Fruit fly (Drosophila melanogaster) whole organism, prepupa: ENCODE results near the gene RhoGEF64C.

Experiments
- CG10631 ChIP-seq: fragments of 200-800 bp; sonication (Bioruptor generic); optimal IDR thresholded peaks from 2 replicates; lab custom pipeline; 2016; ENCODE audit warnings: missing biosample characterization, missing genetic modification characterization
- CG10669 ChIP-seq: fragments of 200-800 bp; sonication (Bioruptor generic); optimal IDR thresholded peaks from 3 replicates; lab custom pipeline; 2018; ENCODE audit warnings: missing biosample characterization, mild to moderate bottlenecking, missing genetic modification characterization, moderate library complexity
- CG11294 ChIP-seq: fragments of 200-800 bp; sonication (Bioruptor generic); IDR thresholded peaks from 2 replicates; pipeline ENCODE4 v1.3.6; 2022; ENCODE audit warnings: missing biosample characterization, missing genetic modification characterization
- CG11762 ChIP-seq: fragments of 200-800 bp; sonication (Bioruptor generic); optimal IDR thresholded peaks from 3 replicates; lab custom pipeline; 2016; ENCODE audit warnings: missing biosample characterization, missing genetic modification characterization; ENCODE audit not compliant: insufficient read depth
- CG11902 ChIP-seq: fragments of 200-800 bp; sonication (Bioruptor generic); optimal IDR thresholded peaks from 3 replicates; lab custom pipeline; 2016; ENCODE audit warnings: missing biosample characterization, missing genetic modification characterization
- CG15336 ChIP-seq: fragments of 200-800 bp; sonication (Bioruptor generic); IDR thresholded peaks from 2 replicates; pipeline ENCODE4 v1.3.6; 2022; ENCODE audit warnings: missing biosample characterization, missing genetic modification characterization
- CG16779 ChIP-seq: fragments of 200-800 bp; sonication (Bioruptor generic); optimal IDR thresholded peaks from 3 replicates; lab custom pipeline; 2017; ENCODE audit warnings: missing biosample characterization, mild to moderate bottlenecking, missing genetic modification characterization
- CG3032 ChIP-seq: fragments of 200-800 bp; optimal IDR thresholded peaks from 2 replicates; lab custom pipeline; 2019; ENCODE audit warnings: missing biosample characterization, mild to moderate bottlenecking, missing genetic modification characterization, moderate library complexity
- CG31627 ChIP-seq: fragments of 200-800 bp; sonication (Bioruptor generic); optimal IDR thresholded peaks from 3 replicates; lab custom pipeline; 2016; ENCODE audit warnings: missing biosample characterization, missing genetic modification characterization
- CG32006 ChIP-seq: fragments of 200-800 bp; sonication (Bioruptor generic); optimal IDR thresholded peaks from 3 replicates; lab custom pipeline; 2017; ENCODE audit warnings: missing biosample characterization, mild to moderate bottlenecking, missing genetic modification characterization
- CG34406 ChIP-seq: fragments of 200-800 bp; sonication (Bioruptor generic); optimal IDR thresholded peaks from 3 replicates; lab custom pipeline; 2016; ENCODE audit warnings: missing biosample characterization, missing genetic modification characterization
- CG3919 ChIP-seq: fragments of 200-800 bp; sonication (Bioruptor generic); optimal IDR thresholded peaks from 3 replicates; lab custom pipeline; 2016; ENCODE audit warnings: missing biosample characterization, missing genetic modification characterization
- CG4318 ChIP-seq: fragments of 200-800 bp; sonication (Bioruptor generic); optimal IDR thresholded peaks from 3 replicates; lab custom pipeline; 2017; ENCODE audit warnings: missing biosample characterization, mild to moderate bottlenecking, missing genetic modification characterization
- CG6276 ChIP-seq: fragments of 200-800 bp; sonication (Bioruptor generic); optimal IDR thresholded peaks from 2 replicates; lab custom pipeline; 2017; ENCODE audit warnings: missing biosample characterization, mild to moderate bottlenecking, missing genetic modification characterization
- CG6792 ChIP-seq: fragments of 200-800 bp; sonication (Bioruptor generic); optimal IDR thresholded peaks from 3 replicates; lab custom pipeline; 2016; ENCODE audit warnings: missing biosample characterization, missing genetic modification characterization
- CG6854 ChIP-seq: fragments of 200-800 bp; sonication (Bioruptor generic); optimal IDR thresholded peaks from 2 replicates; lab custom pipeline; 2017; ENCODE audit warnings: missing biosample characterization, mild to moderate bottlenecking, missing genetic modification characterization
- CG7368 ChIP-seq: fragments of 200-800 bp; sonication (Bioruptor generic); optimal IDR thresholded peaks from 3 replicates; lab custom pipeline; 2016; ENCODE audit warnings: missing biosample characterization, missing genetic modification characterization
- CG8119 ChIP-seq: fragments of 200-800 bp; sonication (Bioruptor generic); IDR thresholded peaks from 3 replicates; pipeline ENCODE4 v1.3.6; 2022; ENCODE audit warnings: missing biosample characterization, missing genetic modification characterization
- CG8632 ChIP-seq: fragments of 200-800 bp; sonication (Bioruptor generic); optimal IDR thresholded peaks from 3 replicates; lab custom pipeline; 2016; ENCODE audit warnings: missing biosample characterization, missing genetic modification characterization
- Ets96B ChIP-seq: fragments of 200-800 bp; optimal IDR thresholded peaks from 2 replicates; lab custom pipeline; 2019; ENCODE audit warnings: missing biosample characterization, mild to moderate bottlenecking, missing genetic modification characterization, moderate library complexity
- Gug ChIP-seq: fragments of 200-800 bp; sonication (Bioruptor generic); IDR thresholded peaks from 2 replicates; pipeline ENCODE4 v1.3.6; 2022; ENCODE audit warnings: missing biosample characterization, missing genetic modification characterization
- Hr38 ChIP-seq: sonication (Bioruptor generic); optimal IDR thresholded peaks from 2 replicates; lab custom pipeline; 2016; ENCODE audit warnings: missing biosample characterization, missing genetic modification characterization
- Hr39 ChIP-seq: fragments of 200-800 bp; sonication (Bioruptor generic); optimal IDR thresholded peaks from 2 replicates; lab custom pipeline; 2016; ENCODE audit warnings: missing biosample characterization, missing genetic modification characterization
- Hr4 ChIP-seq: fragments of 200-800 bp; sonication (Bioruptor generic); optimal IDR thresholded peaks from 3 replicates; lab custom pipeline; 2016; ENCODE audit warnings: missing biosample characterization, missing genetic modification characterization
- Lpt ChIP-seq: fragments of 200-800 bp; sonication (Bioruptor generic); optimal IDR thresholded peaks from 3 replicates; lab custom pipeline; 2016; ENCODE audit warnings: missing biosample characterization, missing genetic modification characterization
- Sox102F ChIP-seq: fragments of 200-800 bp; sonication (Bioruptor generic); optimal IDR thresholded peaks from 2 replicates; lab custom pipeline; 2016; ENCODE audit warnings: missing biosample characterization, mild to moderate bottlenecking, missing genetic modification characterization
- Sox14 ChIP-seq: fragments of 200-800 bp; sonication (Bioruptor generic); optimal IDR thresholded peaks from 3 replicates; lab custom pipeline; 2016; ENCODE audit warnings: missing biosample characterization, missing genetic modification characterization
- Sox15 ChIP-seq: fragments of 200-800 bp; sonication (Bioruptor generic); optimal IDR thresholded peaks from 3 replicates; lab custom pipeline; 2016; ENCODE audit warnings: missing biosample characterization, missing genetic modification characterization
- achi ChIP-seq: fragments of 200-800 bp; sonication (Bioruptor generic); optimal IDR thresholded peaks from 3 replicates; lab custom pipeline; 2016; ENCODE audit warnings: missing biosample characterization, missing genetic modification characterization
- acj6 ChIP-seq: fragments of 200-800 bp; sonication (Bioruptor generic); optimal IDR thresholded peaks from 3 replicates; lab custom pipeline; 2016; ENCODE audit warnings: missing biosample characterization, missing genetic modification characterization
- cyc ChIP-seq: fragments of 200-800 bp; sonication (Bioruptor generic); optimal IDR thresholded peaks from 3 replicates; lab custom pipeline; 2016; ENCODE audit warnings: missing biosample characterization, missing genetic modification characterization
- dac ChIP-seq: fragments of 200-800 bp; sonication (Bioruptor generic); optimal IDR thresholded peaks from 2 replicates; lab custom pipeline; 2017; ENCODE audit warnings: missing biosample characterization, mild to moderate bottlenecking, missing genetic modification characterization
- dsx ChIP-seq: fragments of 200-800 bp; optimal IDR thresholded peaks from 3 replicates; lab custom pipeline; 2019; ENCODE audit warnings: missing biosample characterization, mild to moderate bottlenecking, missing genetic modification characterization, moderate library complexity; ENCODE audit not compliant: poor library complexity, severe bottlenecking
- eg ChIP-seq: fragments of 200-800 bp; sonication (Bioruptor generic); IDR thresholded peaks from 3 replicates; pipeline ENCODE4 v1.3.6; 2022; ENCODE audit warnings: missing biosample characterization, missing genetic modification characterization
- esn ChIP-seq: fragments of 200-800 bp; sonication (Bioruptor generic); optimal IDR thresholded peaks from 2 replicates; lab custom pipeline; 2016; ENCODE audit warnings: missing biosample characterization, mild to moderate bottlenecking, missing genetic modification characterization, moderate library complexity
- fd59A ChIP-seq: fragments of 200-800 bp; sonication (Bioruptor generic); optimal IDR thresholded peaks from 2 replicates; lab custom pipeline; 2017; ENCODE audit warnings: missing biosample characterization, mild to moderate bottlenecking, missing genetic modification characterization, missing genetic modification reagents
- fd85E ChIP-seq: fragments of 200-800 bp; sonication (Bioruptor generic); optimal IDR thresholded peaks from 3 replicates; lab custom pipeline; 2016; ENCODE audit warnings: missing biosample characterization, missing genetic modification characterization
- net ChIP-seq: fragments of 200-800 bp; sonication (Bioruptor generic); optimal IDR thresholded peaks from 3 replicates; lab custom pipeline; 2016; ENCODE audit warnings: missing biosample characterization, missing genetic modification characterization
- pdm3 ChIP-seq: fragments of 200-800 bp; sonication (Bioruptor generic); optimal IDR thresholded peaks from 3 replicates; lab custom pipeline; 2016; ENCODE audit warnings: missing biosample characterization, missing genetic modification characterization
- salr ChIP-seq, 2 experiments: fragments of 200-800 bp; sonication (Bioruptor generic); optimal IDR thresholded peaks; 3 replicates each; lab custom pipeline; 2016 to 2018; ENCODE audit warnings: missing biosample characterization in 2 of 2, missing genetic modification characterization in 2 of 2, mild to moderate bottlenecking in 1 of 2
- spab ChIP-seq: fragments of 200-800 bp; sonication (Bioruptor generic); optimal IDR thresholded peaks from 2 replicates; lab custom pipeline; 2017; ENCODE audit warnings: missing biosample characterization, mild to moderate bottlenecking, missing genetic modification characterization, missing genetic modification reagents
- svp ChIP-seq: fragments of 200-800 bp; sonication (Bioruptor generic); peaks from one replicate; lab custom pipeline; 2016; ENCODE audit warnings: missing biosample characterization, missing genetic modification characterization
- topi ChIP-seq: fragments of 200-800 bp; sonication (Bioruptor generic); optimal IDR thresholded peaks from 3 replicates; lab custom pipeline; 2016; ENCODE audit warnings: missing biosample characterization, missing genetic modification characterization
- vri ChIP-seq: fragments of 200-800 bp; sonication (Bioruptor generic); optimal IDR thresholded peaks from 3 replicates; lab custom pipeline; 2016; ENCODE audit warnings: missing biosample characterization, mild to moderate bottlenecking, missing genetic modification characterization

RhoGEF64C gene

DNA sequence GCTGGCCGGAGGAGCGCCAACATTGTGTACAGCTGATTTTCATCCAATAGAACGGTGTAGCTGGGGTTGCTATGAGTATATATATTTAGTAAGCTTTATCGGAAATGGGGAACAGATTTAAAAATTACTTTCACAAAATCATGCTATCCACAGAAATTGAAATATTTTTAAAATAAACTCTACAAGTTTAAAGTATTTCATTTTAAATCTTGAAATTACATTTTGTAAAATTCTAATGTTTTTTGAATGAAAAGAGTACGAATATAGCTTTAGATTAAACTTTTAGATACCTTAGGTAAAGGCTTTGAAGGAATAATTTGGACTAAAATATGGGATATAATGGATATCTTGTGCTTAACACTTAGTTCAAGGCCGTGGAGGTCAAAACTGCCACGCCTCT is 114.7 kb downstream of the RhoGEF64C start, which contains the start of gene CG18808:
Gene CG18808 (minus strand): TSS at position 101 of the 400 bp plus-strand sequence.
- no peak for TF ChIP-seq acj6 (GFP tag; lab: Kevin White, UChicago)
- no peak for TF ChIP-seq eg (GFP tag; lab: Robert Waterston, UW)
- TF ChIP-seq svp (GFP tag; lab: Kevin White, UChicago) = no peak
- TF ChIP-seq Sox14 = no peak
- TF ChIP-seq CG10631 = no peak
- TF ChIP-seq Hr39 (GFP tag; lab: Kevin White, UChicago) = no peak
- no peak for TF ChIP-seq pdm3 (GFP tag; lab: Kevin White, UChicago)
- TF ChIP-seq CG3032 (tag; lab: Kevin White, UChicago) = no peak
- TF ChIP-seq fd59A (GFP tag; lab: Kevin White, UChicago) = no peak
- TF ChIP-seq Ets96B (tag; lab: Kevin White, UChicago) = no peak
- TF ChIP-seq, all 60 proteins: peak for 0

- TF ChIP-seq Hr38 (GFP tag; lab: Kevin White, UChicago) (no peak), eg (GFP tag; lab: Robert Waterston, UW) (no peak)
- TF ChIP-seq, all 60 proteins: peak for 0
Measured at dm6 chr3L:4814184-4814583, 121.6 kb downstream of the RhoGEF64C start.

DNA sequence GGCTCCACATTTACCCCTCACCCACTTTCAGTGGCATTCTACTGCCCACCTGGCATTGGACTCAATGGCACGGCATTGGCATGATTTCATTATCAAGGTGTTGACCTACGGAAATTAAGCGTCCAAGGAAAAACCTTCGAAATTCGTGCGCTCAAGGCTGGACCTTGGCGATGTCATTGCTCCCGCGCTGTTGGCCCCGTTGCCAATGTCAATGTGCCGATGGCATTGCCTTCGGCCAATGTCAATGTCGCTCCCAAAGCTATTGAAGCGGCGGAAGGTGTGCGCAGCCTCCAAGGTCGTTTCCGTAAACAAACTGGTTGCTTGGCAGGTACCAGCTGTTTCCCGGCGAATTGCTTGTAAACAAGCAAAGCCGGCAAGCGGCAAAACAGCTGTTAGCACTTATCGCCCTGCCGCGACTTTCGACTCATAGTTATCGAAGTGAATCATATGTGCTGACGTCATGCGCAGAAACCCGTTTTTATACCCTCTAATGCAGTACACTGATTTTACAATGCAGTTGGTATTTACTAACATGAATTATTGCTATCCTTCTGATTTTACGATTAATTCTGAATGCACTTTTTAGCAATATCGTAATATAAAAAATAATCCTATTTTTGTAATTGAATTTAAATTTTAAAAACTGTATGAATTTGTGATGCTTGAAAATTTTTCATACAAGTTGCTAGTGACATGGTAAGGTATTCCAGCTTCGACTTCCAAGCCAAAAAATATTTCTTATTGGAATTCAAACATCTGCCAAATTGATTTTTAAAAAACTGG is 132.0 kb downstream of the RhoGEF64C start:
- peak; percentile 94 for TF ChIP-seq CG10631
- TF ChIP-seq CG10669 = peak; percentile 92
- peak; percentile 89 for TF ChIP-seq CG4318 (GFP tag; lab: Kevin White, UChicago)
- TF ChIP-seq CG31627 = peak; percentile 93
- peak; percentile 96 for TF ChIP-seq net (GFP tag; lab: Kevin White, UChicago)
- peak; percentile 98 for TF ChIP-seq CG15336
- TF ChIP-seq Sox14 = peak; percentile 94
- peak; percentile 98 for TF ChIP-seq eg (GFP tag; lab: Robert Waterston, UW)
- TF ChIP-seq achi (GFP tag; lab: Kevin White, UChicago) = peak; percentile 95
- TF ChIP-seq CG6792 (GFP tag; lab: Kevin White, UChicago) = peak; percentile 94
- TF ChIP-seq CG16779 (tag; lab: Kevin White, UChicago) = peak; percentile 90
- peak; percentile 90 for TF ChIP-seq CG3032 (tag; lab: Kevin White, UChicago)
- no peak for TF ChIP-seq Ets96B (tag; lab: Kevin White, UChicago)
- TF ChIP-seq CG34406 = peak; percentile 95
- TF ChIP-seq Hr38 (GFP tag; lab: Kevin White, UChicago) = no peak
- peak; percentile 95 for TF ChIP-seq acj6 (GFP tag; lab: Kevin White, UChicago)
- peak; percentile 97 for TF ChIP-seq esn (GFP tag; lab: Kevin White, UChicago)
- TF ChIP-seq CG11294 (GFP tag; lab: Robert Waterston, UW) = peak; percentile 96
- peak; percentile 98 for TF ChIP-seq svp (GFP tag; lab: Kevin White, UChicago)
- peak; percentile 94 for TF ChIP-seq Gug
- TF ChIP-seq Sox102F (GFP tag; lab: Kevin White, UChicago) = peak; percentile 94
- no peak for TF ChIP-seq dsx (GFP tag; lab: Kevin White, UChicago)
- peak; percentile 98 for TF ChIP-seq CG8119 (GFP tag; lab: Robert Waterston, UW)
- TF ChIP-seq Lpt (GFP tag; lab: Kevin White, UChicago) = peak; percentile 93
- TF ChIP-seq cyc = no peak
- TF ChIP-seq Sox15 = peak; percentile 89
- peak; percentile 80 to 94 for TF ChIP-seq salr (GFP tag; optimal IDR thresholded peaks at IDR 0.05; lab: Kevin White, UChicago)
- peak; percentile 94 for TF ChIP-seq CG8632 (GFP tag; lab: Kevin White, UChicago)
- TF ChIP-seq Hr4 (GFP tag; lab: Kevin White, UChicago) = peak; percentile 97
- peak; percentile 89 for TF ChIP-seq spab
- TF ChIP-seq topi (GFP tag; lab: Kevin White, UChicago) = peak; percentile 94
- TF ChIP-seq CG6276 (GFP tag; lab: Kevin White, UChicago) = no peak
- TF ChIP-seq CG7368 (GFP tag; lab: Kevin White, UChicago) = peak; percentile 92
- no peak for TF ChIP-seq CG3919 (GFP tag; lab: Kevin White, UChicago)
- TF ChIP-seq fd85E = peak; percentile 80
- no peak for TF ChIP-seq dac (GFP tag; lab: Kevin White, UChicago)
- peak; percentile 97 for TF ChIP-seq CG32006 (GFP tag; lab: Kevin White, UChicago)
- TF ChIP-seq vri (GFP tag; lab: Kevin White, UChicago) = no peak
- TF ChIP-seq fd59A (GFP tag; lab: Kevin White, UChicago) = peak; percentile 87
- TF ChIP-seq Hr39 (GFP tag; lab: Kevin White, UChicago) = peak; percentile 91
- peak; percentile 96 for TF ChIP-seq pdm3 (GFP tag; lab: Kevin White, UChicago)
- peak; percentile 81 for TF ChIP-seq CG6854 (GFP tag; lab: Kevin White, UChicago)
- peak; percentile 87 for TF ChIP-seq CG11902 (GFP tag; lab: Kevin White, UChicago)
- peak; percentile 90 for TF ChIP-seq CG11762 (GFP tag; lab: Kevin White, UChicago)
